Fruit fly (Drosophila melanogaster) whole organism: ENCODE results near the gene JMJD7.

Experiments used
- CG8478 ChIP-seq: fragments of >200 bp; optimal IDR thresholded peaks from 2 replicates; lab custom pipeline; 2018; ENCODE audit warnings: inconsistent platforms
- Dll ChIP-seq: fragments of >200 bp; optimal IDR thresholded peaks from 2 replicates; lab custom pipeline; 2017
- EcR ChIP-seq, 2 experiments: fragments of >200 bp; optimal IDR thresholded peaks; 2 replicates each; lab custom pipeline; 2017; ENCODE audit warnings: missing biosample characterization in 2 of 2, missing genetic modification characterization in 2 of 2, missing genetic modification reagents in 2 of 2
- pan ChIP-seq: fragments of >200 bp; optimal IDR thresholded peaks from 2 replicates; lab custom pipeline; 2017
- psq ChIP-seq: fragments of >200 bp; optimal IDR thresholded peaks from 2 replicates; lab custom pipeline; 2017
- usp ChIP-seq: fragments of >200 bp; optimal IDR thresholded peaks from 2 replicates; lab custom pipeline; 2017; ENCODE audit warnings: missing biosample characterization, missing genetic modification characterization, mixed read lengths

DNA sequence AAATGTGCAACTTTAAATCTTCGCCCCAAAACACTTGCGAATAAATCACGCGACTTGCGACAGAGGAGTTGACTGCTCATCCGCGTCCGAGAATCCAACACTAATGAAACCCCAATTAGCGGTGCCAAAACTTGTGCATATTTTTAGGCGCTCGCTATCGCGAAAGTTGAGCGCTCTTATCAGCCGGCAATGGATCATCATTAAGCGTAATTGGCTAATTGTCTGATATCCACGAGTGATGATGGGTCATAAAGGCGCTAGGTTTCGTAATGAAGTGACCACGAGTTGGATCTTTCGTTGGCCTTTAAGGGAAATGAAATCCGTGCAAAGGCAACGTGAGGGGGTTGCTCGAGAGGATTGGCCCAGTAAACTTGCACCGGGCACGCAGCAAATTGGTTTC, 4.7 kb upstream of the JMJD7 start:
- TF ChIP-seq usp (GFP tag; lab: Kevin White, UChicago), result no peak
- TF ChIP-seq CG8478, result no peak
- no peak for TF ChIP-seq psq (lab: Kevin White, UChicago)
- no peak for TF ChIP-seq EcR (GFP tag; optimal IDR thresholded peaks at IDR 0.05; lab: Kevin White, UChicago)
- no peak for TF ChIP-seq pan (lab: Kevin White, UChicago)
- no peak for TF ChIP-seq Dll
